Fruit fly (Drosophila melanogaster): ENCODE data around the gene SerRS.

DNA sequence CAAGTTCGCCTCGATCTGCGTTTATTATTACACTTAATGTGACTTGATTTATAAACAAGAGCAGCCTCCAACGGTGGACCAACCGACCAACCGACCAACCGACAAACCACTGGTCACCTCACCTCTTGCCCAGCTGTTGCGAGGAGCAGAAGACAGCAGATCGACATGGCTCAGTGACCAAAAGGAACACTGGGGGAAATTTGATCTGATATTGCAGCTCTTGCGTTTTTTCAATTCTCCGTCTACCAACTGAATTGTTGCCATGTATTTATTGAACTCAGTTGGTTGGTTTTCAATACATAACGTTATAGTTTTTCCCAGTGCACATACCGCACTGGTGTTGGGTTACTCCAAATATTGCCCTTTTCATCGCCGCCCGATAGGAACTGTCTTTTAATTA is 32.6 kb downstream of the SerRS start:
- TF ChIP-seq usp (GFP tag; optimal IDR thresholded peaks at IDR 0.05) = no peak
- TF ChIP-seq Dll (optimal IDR thresholded peaks at IDR 0.05) = no peak
- no peak for TF ChIP-seq CG8478 (optimal IDR thresholded peaks at IDR 0.05)
- TF ChIP-seq pan (optimal IDR thresholded peaks at IDR 0.05) = no peak
- TF ChIP-seq psq (optimal IDR thresholded peaks at IDR 0.05) = no peak
- no peak for TF ChIP-seq EcR (GFP tag; optimal IDR thresholded peaks at IDR 0.05)
